Worm (Caenorhabditis elegans): ENCODE data around the gene srab-7.

Gene srab-7

DNA sequence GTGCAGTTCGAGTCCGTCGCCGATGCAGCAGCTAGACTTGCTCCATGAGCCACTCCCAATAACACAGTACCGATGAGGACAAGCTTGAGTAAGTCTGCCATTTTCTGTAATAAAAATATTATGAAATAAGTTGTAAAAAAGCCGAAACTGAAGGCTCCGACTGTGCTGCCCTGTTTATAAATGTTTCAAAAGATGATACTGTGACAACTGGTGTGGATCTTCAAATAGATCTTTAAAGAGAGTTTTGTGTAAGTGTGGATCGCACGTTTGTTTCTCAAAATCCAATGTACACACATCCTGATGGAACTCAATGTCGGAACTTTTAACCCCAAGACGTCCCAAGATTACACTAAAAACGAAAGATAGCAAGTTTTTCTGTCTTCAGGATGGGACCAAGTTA lies 13.7 kb upstream of the srab-7 start, which contains the start of gene C36C5.15:
C36C5.15 (minus strand) TSS at position 101 of the 400 bp plus-strand sequence.
- TF ChIP-seq vab-15 (tag; optimal IDR thresholded peaks at IDR 0.05) (no peak), fkh-4 (tag; optimal IDR thresholded peaks at IDR 0.05; ENCODE audit: borderline replicate concordance) (no peak), unc-98 (GFP tag; IDR thresholded peaks at IDR 0.05) (no peak), jun-1 (tag; optimal IDR thresholded peaks at IDR 0.05) (no peak), nhr-237 (tag; optimal IDR thresholded peaks at IDR 0.05) (no peak), fkh-10 (GFP tag; optimal IDR thresholded peaks at IDR 0.05) (no peak), zip-4 (GFP tag; optimal IDR thresholded peaks at IDR 0.05) (no peak), C04F5.9 (tag; optimal IDR thresholded peaks at IDR 0.05) (no peak), unc-30 (tag; optimal IDR thresholded peaks at IDR 0.05) (no peak), unc-130 (tag; optimal IDR thresholded peaks at IDR 0.05) (no peak), lin-35 (GFP tag; optimal IDR thresholded peaks at IDR 0.05) (no peak), ceh-63 (GFP tag; optimal IDR thresholded peaks at IDR 0.05) (no peak), C34B4.2 (tag; optimal IDR thresholded peaks at IDR 0.05) (no peak), hlh-17 (GFP tag; optimal IDR thresholded peaks at IDR 0.05; ENCODE audit: borderline replicate concordance) (no peak), snu-23 (GFP tag; optimal IDR thresholded peaks at IDR 0.05) (no peak), lir-3 (tag; optimal IDR thresholded peaks at IDR 0.05; ENCODE audit: poor library complexity) (no peak)

DNA sequence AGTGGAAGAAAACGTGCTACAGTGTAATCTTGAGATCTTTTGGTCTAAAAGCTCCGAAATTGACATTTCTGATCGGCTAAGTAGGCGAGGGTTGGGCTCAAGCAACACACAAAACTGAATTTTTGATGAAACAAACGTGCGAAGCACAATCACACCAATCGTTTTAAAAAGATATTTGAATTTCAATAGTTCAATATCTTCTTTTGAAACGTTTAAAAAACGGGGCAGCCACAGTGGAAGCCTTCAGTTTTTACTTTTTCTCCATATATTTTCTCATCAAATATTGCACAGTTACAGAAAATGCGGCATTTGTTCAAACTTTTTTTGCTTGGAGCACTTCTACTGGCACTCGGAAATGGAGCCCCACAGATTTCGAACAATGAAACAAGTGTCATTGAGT lies 11.3 kb upstream of the srab-7 start, which contains the start of gene C36C5.4:
C36C5.4 (plus strand) TSS at position 301 of the 400 bp plus-strand sequence.
- TF ChIP-seq nhr-47 (tag; optimal IDR thresholded peaks at IDR 0.05): no peak
- TF ChIP-seq ceh-63 (GFP tag; optimal IDR thresholded peaks at IDR 0.05): no peak
- TF ChIP-seq nhr-85 (tag): no peak
- no peak for TF ChIP-seq lin-15B (tag; optimal IDR thresholded peaks at IDR 0.05)
- TF ChIP-seq elt-2 (tag; optimal IDR thresholded peaks at IDR 0.05): no peak
- TF ChIP-seq hpl-2 (GFP tag; optimal IDR thresholded peaks at IDR 0.05): no peak
- TF ChIP-seq mef-2 (tag; optimal IDR thresholded peaks at IDR 0.05): no peak
- no peak for TF ChIP-seq skn-1 (tag; optimal IDR thresholded peaks at IDR 0.05)
- TF ChIP-seq grh-1 (GFP tag; IDR thresholded peaks at IDR 0.05): no peak
- TF ChIP-seq nhr-84 (tag; optimal IDR thresholded peaks at IDR 0.05): no peak
- no peak for TF ChIP-seq snpc-4 (tag; optimal IDR thresholded peaks at IDR 0.05)
- TF ChIP-seq unc-98 (GFP tag; IDR thresholded peaks at IDR 0.05): no peak
- no peak for TF ChIP-seq nhr-76 (tag; optimal IDR thresholded peaks at IDR 0.05)
- TF ChIP-seq sup-37 (GFP tag; optimal IDR thresholded peaks at IDR 0.05): no peak
- no peak for TF ChIP-seq fkh-10 (GFP tag; optimal IDR thresholded peaks at IDR 0.05)
- no peak for TF ChIP-seq ces-1 (GFP tag; optimal IDR thresholded peaks at IDR 0.05)
- no peak for TF ChIP-seq ztf-4 (tag; optimal IDR thresholded peaks at IDR 0.05)

DNA sequence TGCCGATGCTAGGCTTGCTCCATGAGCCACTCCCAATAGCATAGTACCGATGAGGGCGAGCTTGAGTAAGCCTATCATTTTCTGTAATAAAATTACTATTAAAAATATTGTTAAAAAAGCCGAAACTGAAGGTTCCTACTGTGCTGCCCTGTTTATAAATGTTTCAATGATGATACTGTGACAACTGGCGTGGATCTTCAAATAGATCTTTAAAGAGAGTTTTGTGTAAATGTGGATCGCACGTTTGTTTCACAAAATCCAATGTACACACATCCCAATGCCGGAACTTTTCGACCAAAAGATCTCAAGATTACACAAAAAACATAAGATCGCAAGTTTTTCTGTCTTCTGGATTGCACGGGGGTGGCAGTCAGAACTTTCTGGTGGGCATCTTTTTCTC lies 10.5 kb upstream of the srab-7 start, which contains the start of gene C36C5.14:
C36C5.14 (minus strand) TSS at position 101 of the 400 bp plus-strand sequence.
- TF ChIP-seq egl-27 (tag; optimal IDR thresholded peaks at IDR 0.05): no peak
- no peak for TF ChIP-seq pag-3 (tag; optimal IDR thresholded peaks at IDR 0.05; ENCODE audit: borderline replicate concordance, insufficient read depth)
- no peak for TF ChIP-seq sptf-1 (tag; optimal IDR thresholded peaks at IDR 0.05)
- no peak for TF ChIP-seq nhr-71 (tag; optimal IDR thresholded peaks at IDR 0.05)

DNA sequence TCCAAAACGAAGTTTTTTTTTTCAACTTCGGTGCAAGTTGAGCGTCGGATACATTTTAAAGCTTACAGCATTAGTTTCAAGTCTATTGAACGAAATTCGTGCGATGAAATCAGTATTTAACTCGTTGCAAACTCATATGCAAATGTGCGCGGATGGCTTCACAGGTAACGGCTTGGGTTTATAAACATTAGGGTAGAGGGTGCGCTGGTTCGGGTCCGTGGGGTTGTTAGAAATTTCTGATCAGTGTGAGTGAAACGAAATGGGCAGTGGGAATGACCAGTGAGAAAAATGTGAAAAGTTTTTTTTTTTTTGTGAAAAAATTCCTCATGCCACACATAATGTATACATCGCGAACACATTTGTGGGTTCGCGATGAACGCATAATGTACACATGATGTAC lies 8.2 kb upstream of the srab-7 start:
- no peak for TF ChIP-seq mef-2 (tag; optimal IDR thresholded peaks at IDR 0.05)
- no peak for TF ChIP-seq vab-15 (tag; optimal IDR thresholded peaks at IDR 0.05)
- no peak for TF ChIP-seq efl-1 (optimal IDR thresholded peaks at IDR 0.05)
- no peak for TF ChIP-seq efl-1 (GFP tag; optimal IDR thresholded peaks at IDR 0.05 in 1 of 2)
- TF ChIP-seq nhr-71 (tag; optimal IDR thresholded peaks at IDR 0.05): no peak

DNA sequence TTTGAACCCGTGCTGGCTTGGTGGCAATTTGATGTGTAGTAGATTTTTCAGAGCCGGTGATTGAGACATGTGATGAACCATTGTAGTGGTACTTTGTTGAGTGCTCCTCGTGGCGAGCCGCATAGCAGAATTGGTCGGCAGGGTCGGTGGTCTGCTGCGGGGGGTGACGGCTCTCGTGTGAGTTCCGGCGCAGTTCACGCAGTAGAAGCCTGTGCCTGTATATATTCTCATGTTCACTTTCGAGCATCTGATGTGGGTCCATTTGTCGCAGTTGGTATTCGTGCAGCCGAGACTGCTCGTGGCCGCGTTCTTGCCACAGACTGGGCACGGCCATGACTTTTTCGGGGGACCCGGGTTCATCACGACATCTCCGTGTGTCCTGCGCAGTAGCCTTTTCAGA lies 7.3 kb upstream of the srab-7 start:
- TF ChIP-seq sptf-1 (tag; optimal IDR thresholded peaks at IDR 0.05) (no peak), snpc-4 (tag; optimal IDR thresholded peaks at IDR 0.05) (no peak)
